Fruit fly (Drosophila melanogaster) whole organism, embryonic: Measurements from ENCODE around the gene Pex5.
A peak's percentile ranks its signal among the peaks of the same experiment; 100 is the strongest.

Experiments used
- Aef1 ChIP-seq: fragments of 200-800 bp; sonication (Bioruptor generic); IDR thresholded peaks from 3 replicates; pipeline ENCODE4 v1.3.6; 2022; ENCODE audit warnings: missing biosample characterization, missing genetic modification characterization
- Antp ChIP-seq: fragments of 200-800 bp; sonication (Bioruptor generic); optimal IDR thresholded peaks from 3 replicates; lab custom pipeline; 2016; ENCODE audit warnings: missing biosample characterization, missing genetic modification characterization
- CG10654 ChIP-seq: fragments of 200-800 bp; sonication (Bioruptor generic); optimal IDR thresholded peaks from 2 replicates; lab custom pipeline; 2016; ENCODE audit warnings: missing biosample characterization, missing genetic modification characterization
- CG11398 ChIP-seq: fragments of 200-800 bp; sonication (Bioruptor generic); optimal IDR thresholded peaks from 2 replicates; lab custom pipeline; 2016; ENCODE audit warnings: missing biosample characterization, missing genetic modification characterization
- CG12155 ChIP-seq: fragments of 200-800 bp; sonication (Bioruptor generic); optimal IDR thresholded peaks from 3 replicates; lab custom pipeline; 2016; ENCODE audit warnings: missing biosample characterization, missing genetic modification characterization
- CG13296 ChIP-seq: fragments of 200-800 bp; sonication (Bioruptor generic); optimal IDR thresholded peaks from 3 replicates; lab custom pipeline; 2018; ENCODE audit warnings: missing biosample characterization, mild to moderate bottlenecking, missing genetic modification characterization
- CG13894 ChIP-seq: fragments of 200-800 bp; sonication (Bioruptor generic); optimal IDR thresholded peaks from 3 replicates; lab custom pipeline; 2018; ENCODE audit warnings: missing biosample characterization, mild to moderate bottlenecking, missing genetic modification characterization, moderate library complexity
- CG15073 ChIP-seq: fragments of 200-800 bp; sonication (Bioruptor generic); optimal IDR thresholded peaks from 2 replicates; lab custom pipeline; 2016; ENCODE audit warnings: missing biosample characterization, missing genetic modification characterization
- CG1832 ChIP-seq: fragments of 200-800 bp; sonication (Bioruptor generic); optimal IDR thresholded peaks from 2 replicates; lab custom pipeline; 2017; ENCODE audit warnings: missing biosample characterization, mild to moderate bottlenecking, missing genetic modification characterization, inconsistent platforms
- CG30403 ChIP-seq: fragments of 200-800 bp; sonication (Bioruptor generic); optimal IDR thresholded peaks from 3 replicates; lab custom pipeline; 2016; ENCODE audit warnings: missing biosample characterization, missing genetic modification characterization
- CG31365 ChIP-seq: fragments of 200-800 bp; sonication (Bioruptor generic); optimal IDR thresholded peaks from 2 replicates; lab custom pipeline; 2018; ENCODE audit warnings: missing biosample characterization, mild to moderate bottlenecking, missing genetic modification characterization
- CG3163 ChIP-seq: fragments of 200-800 bp; sonication (Bioruptor generic); optimal IDR thresholded peaks from 3 replicates; lab custom pipeline; 2016; ENCODE audit warnings: missing biosample characterization, missing genetic modification characterization
- CG4730 ChIP-seq: fragments of 200-800 bp; sonication (Bioruptor generic); IDR thresholded peaks from 2 replicates; pipeline ENCODE4 v1.3.6; 2022; ENCODE audit warnings: missing biosample characterization, missing genetic modification characterization
- CG8290 ChIP-seq, 3 experiments: fragments of 200-800 bp; sonication (Bioruptor generic); optimal IDR thresholded peaks; 2 replicates each; lab custom pipeline; 2016 to 2019; ENCODE audit warnings: missing biosample characterization in 3 of 3, missing genetic modification characterization in 3 of 3, mild to moderate bottlenecking in 2 of 3, moderate library complexity in 1 of 3
- CG8944 ChIP-seq: fragments of 200-800 bp; sonication (Bioruptor generic); optimal IDR thresholded peaks from 3 replicates; lab custom pipeline; 2016; ENCODE audit warnings: missing biosample characterization, missing genetic modification characterization
- CG9727 ChIP-seq: fragments of 200-800 bp; sonication (Bioruptor generic); optimal IDR thresholded peaks from 3 replicates; lab custom pipeline; 2017; ENCODE audit warnings: missing biosample characterization, mild to moderate bottlenecking, missing genetic modification characterization
- Camta ChIP-seq: fragments of 200-800 bp; sonication (Bioruptor generic); optimal IDR thresholded peaks from 2 replicates; lab custom pipeline; 2016; ENCODE audit warnings: missing biosample characterization, missing genetic modification characterization
- Drgx ChIP-seq: fragments of 200-800 bp; sonication (Bioruptor generic); IDR thresholded peaks from 2 replicates; pipeline ENCODE4 v1.3.6; 2022; ENCODE audit warnings: missing biosample characterization, missing genetic modification characterization
- Ets97D ChIP-seq: fragments of 200-800 bp; sonication (Bioruptor generic); optimal IDR thresholded peaks from 3 replicates; lab custom pipeline; 2016; ENCODE audit warnings: missing biosample characterization, missing genetic modification characterization
- Fer3 ChIP-seq: fragments of 200-800 bp; sonication (Bioruptor generic); optimal IDR thresholded peaks from 2 replicates; lab custom pipeline; 2018; ENCODE audit warnings: missing biosample characterization, mild to moderate bottlenecking, missing genetic modification characterization, moderate library complexity
- Gug ChIP-seq: fragments of 200-800 bp; sonication (Bioruptor generic); IDR thresholded peaks from 4 replicates; pipeline ENCODE4 v1.3.6; 2022; ENCODE audit warnings: missing biosample characterization, missing genetic modification characterization
- H2.0 ChIP-seq: fragments of 200-800 bp; sonication (Bioruptor generic); IDR thresholded peaks from 2 replicates; pipeline ENCODE4 v1.3.6; 2022; ENCODE audit warnings: missing biosample characterization, missing genetic modification characterization
- HmgZ ChIP-seq: fragments of 200-800 bp; sonication (Bioruptor generic); optimal IDR thresholded peaks from 2 replicates; lab custom pipeline; 2018; ENCODE audit warnings: missing biosample characterization, mild to moderate bottlenecking, missing genetic modification characterization
- Nf-YC ChIP-seq: fragments of 200-800 bp; optimal IDR thresholded peaks from 3 replicates; lab custom pipeline; 2019; ENCODE audit warnings: missing biosample characterization, mild to moderate bottlenecking, missing genetic modification characterization, moderate library complexity
- Six4 ChIP-seq: fragments of 200-800 bp; sonication (Bioruptor generic); optimal IDR thresholded peaks from 2 replicates; lab custom pipeline; 2016; ENCODE audit warnings: missing biosample characterization, missing genetic modification characterization
- Sox100B ChIP-seq: fragments of 200-800 bp; sonication (Bioruptor generic); optimal IDR thresholded peaks from 3 replicates; lab custom pipeline; 2018; ENCODE audit warnings: missing biosample characterization, mild to moderate bottlenecking, missing genetic modification characterization
- Sox102F ChIP-seq: fragments of 200-800 bp; sonication (Bioruptor generic); optimal IDR thresholded peaks from 2 replicates; lab custom pipeline; 2018; ENCODE audit warnings: missing biosample characterization, mild to moderate bottlenecking, missing genetic modification characterization, moderate library complexity
- TFAM ChIP-seq: fragments of 200-800 bp; sonication (Bioruptor generic); optimal IDR thresholded peaks from 2 replicates; lab custom pipeline; 2017; ENCODE audit warnings: missing biosample characterization, missing genetic modification characterization, inconsistent platforms
- bab2 ChIP-seq: fragments of 200-800 bp; sonication (Bioruptor generic); optimal IDR thresholded peaks from 2 replicates; lab custom pipeline; 2016; ENCODE audit warnings: missing biosample characterization, missing genetic modification characterization
- bbx ChIP-seq: fragments of 200-800 bp; sonication (Bioruptor generic); IDR thresholded peaks from 2 replicates; pipeline ENCODE4 v1.3.6; 2022; ENCODE audit warnings: missing biosample characterization, missing genetic modification characterization; ENCODE audit not compliant: partially characterized antibody
- chif ChIP-seq, 2 experiments: fragments of 200-800 bp; sonication (Bioruptor generic); optimal IDR thresholded peaks; 3 replicates each; lab custom pipeline; 2016; ENCODE audit warnings: missing biosample characterization in 2 of 2, missing genetic modification characterization in 2 of 2
- chn ChIP-seq: fragments of 200-800 bp; sonication (Bioruptor generic); optimal IDR thresholded peaks from 2 replicates; lab custom pipeline; 2016; ENCODE audit warnings: missing biosample characterization, missing genetic modification characterization
- ci ChIP-seq: fragments of 200-800 bp; sonication (Bioruptor generic); IDR thresholded peaks from 3 replicates; pipeline ENCODE4 v1.3.6; 2022; ENCODE audit warnings: missing biosample characterization, missing genetic modification characterization
- danr ChIP-seq: fragments of 200-800 bp; sonication (Bioruptor generic); IDR thresholded peaks from 2 replicates; pipeline ENCODE4 v1.3.6; 2022; ENCODE audit warnings: missing biosample characterization, missing genetic modification characterization
- dpn ChIP-seq, 2 experiments: fragments of 200-800 bp; sonication (Bioruptor generic); optimal IDR thresholded peaks; 3 replicates each; lab custom pipeline; 2016; ENCODE audit warnings: missing biosample characterization in 2 of 2, missing genetic modification characterization in 2 of 2
- dysf ChIP-seq: fragments of 200-800 bp; sonication (Bioruptor generic); IDR thresholded peaks from 3 replicates; pipeline ENCODE4 v1.3.6; 2022; ENCODE audit warnings: missing biosample characterization, missing genetic modification characterization
- ems ChIP-seq: fragments of 200-800 bp; sonication (Bioruptor generic); optimal IDR thresholded peaks from 3 replicates; lab custom pipeline; 2016; ENCODE audit warnings: missing biosample characterization, missing genetic modification characterization
- gce ChIP-seq: fragments of 200-800 bp; sonication (Bioruptor generic); IDR thresholded peaks from 3 replicates; pipeline ENCODE4 v1.3.6; 2022; ENCODE audit warnings: missing biosample characterization, missing genetic modification characterization
- ind ChIP-seq: fragments of 200-800 bp; sonication (Bioruptor generic); optimal IDR thresholded peaks from 3 replicates; lab custom pipeline; 2016; ENCODE audit warnings: missing biosample characterization, missing genetic modification characterization
- insv ChIP-seq, 2 experiments: fragments of 200-800 bp; sonication (Bioruptor generic); optimal IDR thresholded peaks; 3 replicates each; lab custom pipeline; 2016 to 2018; ENCODE audit warnings: missing biosample characterization in 2 of 2, missing genetic modification characterization in 2 of 2
- oc ChIP-seq: fragments of 200-800 bp; sonication (Bioruptor generic); optimal IDR thresholded peaks from 2 replicates; lab custom pipeline; 2018; ENCODE audit warnings: missing biosample characterization, mild to moderate bottlenecking, missing genetic modification characterization, moderate library complexity
- onecut ChIP-seq: fragments of 200-800 bp; sonication (Bioruptor generic); IDR thresholded peaks from 2 replicates; pipeline ENCODE4 v1.3.6; 2022; ENCODE audit warnings: missing biosample characterization, missing genetic modification characterization
- pb ChIP-seq: fragments of 200-800 bp; sonication (Bioruptor generic); optimal IDR thresholded peaks from 3 replicates; lab custom pipeline; 2016; ENCODE audit warnings: missing biosample characterization, missing genetic modification characterization
- peb ChIP-seq: fragments of 200-800 bp; sonication (Bioruptor generic); IDR thresholded peaks from 2 replicates; pipeline ENCODE4 v1.3.6; 2022; ENCODE audit warnings: missing biosample characterization, missing genetic modification characterization
- psq ChIP-seq: fragments of 200-800 bp; sonication (Bioruptor generic); optimal IDR thresholded peaks from 2 replicates; lab custom pipeline; 2017; ENCODE audit warnings: missing biosample characterization, missing genetic modification characterization
- pzg ChIP-seq: fragments of 200-800 bp; sonication (Bioruptor generic); optimal IDR thresholded peaks from 3 replicates; lab custom pipeline; 2018; ENCODE audit warnings: missing biosample characterization, mild to moderate bottlenecking, missing genetic modification characterization, moderate library complexity
- slbo ChIP-seq: fragments of 200-800 bp; sonication (Bioruptor generic); IDR thresholded peaks from 2 replicates; pipeline ENCODE4 v1.3.6; 2022; ENCODE audit warnings: missing biosample characterization, missing genetic modification characterization
- stc ChIP-seq: fragments of 200-800 bp; sonication (Bioruptor generic); IDR thresholded peaks from 2 replicates; pipeline ENCODE4 v1.3.6; 2022; ENCODE audit warnings: missing biosample characterization, missing genetic modification characterization
- unpg ChIP-seq: fragments of 200-800 bp; sonication (Bioruptor generic); optimal IDR thresholded peaks from 3 replicates; lab custom pipeline; 2018; ENCODE audit warnings: missing biosample characterization, mild to moderate bottlenecking, missing genetic modification characterization, moderate library complexity
- wdn ChIP-seq: fragments of 200-800 bp; sonication (Bioruptor generic); IDR thresholded peaks from 2 replicates; pipeline ENCODE4 v1.3.6; 2022; ENCODE audit warnings: missing biosample characterization, missing genetic modification characterization
- zfh1 ChIP-seq: fragments of 200-800 bp; sonication (Bioruptor generic); IDR thresholded peaks from 3 replicates; pipeline ENCODE4 v1.3.6; 2022; ENCODE audit warnings: missing biosample characterization, missing genetic modification characterization

Gene Pex5

DNA sequence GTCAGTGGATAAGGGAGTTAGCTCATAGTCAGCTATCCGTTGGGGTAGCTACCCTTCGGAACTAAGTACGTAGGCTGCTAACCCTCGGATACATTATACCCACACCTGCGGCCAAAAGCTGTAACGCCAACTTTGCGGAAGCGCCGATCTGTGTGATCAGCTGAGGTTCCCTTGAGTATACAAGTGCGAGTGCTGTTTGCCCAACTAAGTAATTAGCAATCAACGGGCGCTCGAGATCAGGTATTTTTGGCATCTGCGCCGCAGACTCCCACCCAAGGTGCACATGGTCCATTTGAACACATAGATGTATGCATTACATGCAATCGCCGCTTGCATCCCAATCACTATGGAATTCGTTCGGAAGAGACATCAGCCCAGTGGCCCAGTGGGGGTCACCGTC is 14.8 kb downstream of the Pex5 start (continued):
- TF ChIP-seq CG11398 (peak; percentile 67), CG13894 (tag; lab: Kevin White, UChicago) (peak; percentile 83), ci (GFP tag; lab: Robert Waterston, UW) (peak; percentile 61; the same call in 2 of the 3 replicates), Aef1 (no peak), CG9727 (GFP tag; lab: Kevin White, UChicago) (peak; percentile 57), Sox102F (GFP tag; lab: Kevin White, UChicago) (peak; percentile 14), CG15073 (GFP tag; lab: Kevin White, UChicago) (no peak), slbo (GFP tag; lab: Robert Waterston, UW) (peak; percentile 40), gce (GFP tag; lab: Robert Waterston, UW) (peak; percentile 62; the same call in 1 of the 3 replicates), chif (GFP tag; optimal IDR thresholded peaks at IDR 0.05; lab: Kevin White, UChicago) (peak in 1 of 2 experiments; percentile 53), CG12155 (GFP tag; lab: Kevin White, UChicago) (peak; percentile 6), onecut (peak; percentile 44), Camta (GFP tag; lab: Kevin White, UChicago) (peak; percentile 59), pzg (GFP tag; lab: Kevin White, UChicago) (peak; percentile 15), pb (peak; percentile 57), CG30403 (GFP tag; lab: Kevin White, UChicago) (peak; percentile 8), CG13296 (peak; percentile 91), oc (no peak), Sox100B (GFP tag; lab: Kevin White, UChicago) (peak; percentile 22), Fer3 (tag; lab: Kevin White, UChicago) (peak; percentile 78), zfh1 (GFP tag; lab: Robert Waterston, UW) (peak; percentile 17; the same call in 1 of the 3 replicates), unpg (GFP tag; lab: Kevin White, UChicago) (peak; percentile 36), CG8290 (GFP tag; optimal IDR thresholded peaks at IDR 0.05; lab: Kevin White, UChicago) (no peak), CG8290 (tag; optimal IDR thresholded peaks at IDR 0.05; lab: Kevin White, UChicago) (peak in 1 of 2 experiments; percentile 96), insv (GFP tag; optimal IDR thresholded peaks at IDR 0.05; lab: Kevin White, UChicago) (peak in 1 of 2 experiments; percentile 51), CG3163 (GFP tag; lab: Kevin White, UChicago) (peak; percentile 46), CG4730 (GFP tag; lab: Robert Waterston, UW) (no peak), CG8944 (GFP tag; lab: Kevin White, UChicago) (peak; percentile 16), Nf-YC (tag; lab: Kevin White, UChicago) (peak; percentile 35), Ets97D (GFP tag; lab: Kevin White, UChicago) (peak; percentile 12), danr (GFP tag; lab: Robert Waterston, UW) (0 out of 2 replicates have a peak, but pooled peaks have one; percentile 24), bbx (GFP tag; lab: Robert Waterston, UW) (no peak), TFAM (no peak), H2.0 (peak; percentile 27; the same call in 1 of the 2 replicates), psq (GFP tag; lab: Kevin White, UChicago) (peak; percentile 6), Antp (GFP tag; lab: Kevin White, UChicago) (peak; percentile 46), CG10654 (GFP tag; lab: Kevin White, UChicago) (peak; percentile 45), ind (GFP tag; lab: Kevin White, UChicago) (peak; percentile 10), ems (GFP tag; lab: Kevin White, UChicago) (peak; percentile 31), Drgx (GFP tag; lab: Robert Waterston, UW) (no peak), dysf (GFP tag; lab: Robert Waterston, UW) (peak; percentile 65; the same call in 1 of the 3 replicates), wdn (GFP tag; lab: Robert Waterston, UW) (peak; percentile 60; the same call in 1 of the 2 replicates), Six4 (GFP tag; lab: Kevin White, UChicago) (no peak), Gug (GFP tag; lab: Robert Waterston, UW) (no peak), dpn (GFP tag; optimal IDR thresholded peaks at IDR 0.05; lab: Kevin White, UChicago) (peak; percentile 21 to 77), HmgZ (tag; lab: Kevin White, UChicago) (peak; percentile 84), stc (GFP tag; lab: Robert Waterston, UW) (0 out of 2 replicates have a peak, but pooled peaks have one; percentile 9), CG31365 (tag; lab: Kevin White, UChicago) (peak; percentile 66), CG1832 (GFP tag; lab: Kevin White, UChicago) (peak; percentile 30), chn (GFP tag; lab: Kevin White, UChicago) (no peak), bab2 (GFP tag; lab: Kevin White, UChicago) (peak; percentile 72), peb (no peak)
